Worm (Caenorhabditis elegans) whole organism, L1 larva: Measurements from ENCODE around the gene C34F6.5.

Experiments used
- fkh-10 ChIP-seq: sonication (generic microtip); optimal IDR thresholded peaks from 2 replicates; lab custom pipeline; 2017; ENCODE audit warnings: missing biosample characterization, missing genetic modification reagents, missing genetic modification characterization
- lsy-2 ChIP-seq, 2 experiments: fragments of 150-350 bp; optimal IDR thresholded peaks; 2 replicates each; lab custom pipeline; 2014; ENCODE audit warnings: missing biosample characterization in 2 of 2, missing genetic modification characterization in 2 of 2

DNA sequence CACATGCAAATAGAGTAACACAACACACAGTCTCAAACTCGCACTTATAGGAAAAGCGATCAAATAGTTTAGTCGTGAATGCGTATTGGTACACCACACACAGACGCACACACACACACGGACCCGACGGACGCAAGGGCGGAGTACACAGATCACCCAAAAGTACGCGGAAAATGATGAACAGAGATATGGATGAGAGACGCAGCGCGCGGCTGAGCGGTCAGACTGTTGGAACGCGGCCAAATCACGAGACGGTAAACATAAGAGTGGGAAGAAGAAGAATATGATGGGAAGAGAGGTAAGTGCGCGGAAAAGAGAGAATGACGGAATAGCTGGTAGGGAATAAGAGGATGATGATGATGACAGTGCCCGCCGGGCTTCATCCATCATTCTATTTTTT is 39.4 kb upstream of the C34F6.5 start:
- no peak for TF ChIP-seq lsy-2 (tag; optimal IDR thresholded peaks at IDR 0.05; lab: Kevin White, UChicago)
- TF ChIP-seq fkh-10 = no peak
